Worm (Caenorhabditis elegans) whole organism, L3 larva: ENCODE measurements around the gene scl-11.
A peak's percentile ranks its signal among the peaks of the same experiment; 100 is the strongest.

ENCODE experiments used
- ceh-16 ChIP-seq: sonication (generic microtip); optimal IDR thresholded peaks from 2 replicates; lab custom pipeline; 2017; ENCODE audit warnings: missing biosample characterization, missing genetic modification characterization
- ceh-28 ChIP-seq: fragments of 150-350 bp; optimal IDR thresholded peaks from 2 replicates; lab custom pipeline; 2014; ENCODE audit warnings: missing biosample characterization, missing genetic modification reagents, missing genetic modification characterization
- ceh-82 ChIP-seq: fragments of 150-350 bp; optimal IDR thresholded peaks from 2 replicates; lab custom pipeline; 2014; ENCODE audit warnings: missing biosample characterization, missing genetic modification characterization
- daf-12 ChIP-seq: fragments of 150-350 bp; optimal IDR thresholded peaks from 2 replicates; lab custom pipeline; 2014; ENCODE audit warnings: missing biosample characterization, missing genetic modification reagents, missing genetic modification characterization
- egl-27 ChIP-seq: sonication (generic microtip); optimal IDR thresholded peaks from 4 replicates; lab custom pipeline; 2017; ENCODE audit warnings: missing biosample characterization, missing genetic modification reagents, missing genetic modification characterization
- egl-5 ChIP-seq: fragments of 150-350 bp; optimal IDR thresholded peaks from 2 replicates; lab custom pipeline; 2017; ENCODE audit warnings: missing biosample characterization, missing genetic modification reagents, missing genetic modification characterization, inconsistent platforms
- elt-1 ChIP-seq: fragments of 150-350 bp; optimal IDR thresholded peaks from 2 replicates; lab custom pipeline; 2014; ENCODE audit warnings: missing biosample characterization, missing genetic modification characterization
- elt-2 ChIP-seq: sonication (generic microtip); optimal IDR thresholded peaks from 2 replicates; lab custom pipeline; 2016; ENCODE audit warnings: missing genetic modification reagents, mild to moderate bottlenecking, missing genetic modification characterization, missing compliant biosample characterization
- elt-3 ChIP-seq, 3 experiments: fragments of 150-350 bp in 1 of 3; sonication (generic microtip) in 2 of 3; optimal IDR thresholded peaks; 2 replicates in 2 of 3; 4 replicates in 1 of 3; lab custom pipeline; 2014 to 2017; ENCODE audit warnings: missing biosample characterization in 3 of 3, missing genetic modification characterization in 3 of 3
- fkh-10 ChIP-seq: sonication (generic microtip); optimal IDR thresholded peaks from 2 replicates; lab custom pipeline; 2017; ENCODE audit warnings: missing biosample characterization, missing genetic modification reagents, missing genetic modification characterization
- fkh-2 ChIP-seq: fragments of 150-350 bp; optimal IDR thresholded peaks from 2 replicates; lab custom pipeline; 2014; ENCODE audit warnings: missing biosample characterization, missing genetic modification reagents, missing genetic modification characterization
- fos-1 ChIP-seq: fragments of 150-350 bp; optimal IDR thresholded peaks from 2 replicates; lab custom pipeline; 2014; ENCODE audit warnings: missing biosample characterization, missing genetic modification characterization
- hmg-11 ChIP-seq: sonication (generic microtip); optimal IDR thresholded peaks from 2 replicates; lab custom pipeline; 2016; ENCODE audit warnings: missing genetic modification characterization, missing compliant biosample characterization
- jun-1 ChIP-seq: fragments of 150-350 bp; optimal IDR thresholded peaks from 2 replicates; lab custom pipeline; 2014; ENCODE audit warnings: missing biosample characterization, missing genetic modification reagents, missing genetic modification characterization
- lin-15B ChIP-seq: fragments of 150-350 bp; optimal IDR thresholded peaks from 2 replicates; lab custom pipeline; 2014; ENCODE audit warnings: missing biosample characterization, missing genetic modification characterization
- lin-39 ChIP-seq: fragments of 150-350 bp; optimal IDR thresholded peaks from 2 replicates; lab custom pipeline; 2018; ENCODE audit warnings: missing biosample characterization, missing genetic modification reagents, missing genetic modification characterization
- lsy-12 ChIP-seq: sonication (generic microtip); optimal IDR thresholded peaks from 2 replicates; lab custom pipeline; 2016; ENCODE audit warnings: mild to moderate bottlenecking, missing genetic modification characterization, missing compliant biosample characterization
- nfya-1 ChIP-seq: sonication (generic microtip); optimal IDR thresholded peaks from 2 replicates; lab custom pipeline; 2017; ENCODE audit warnings: missing genetic modification characterization, mild to moderate bottlenecking, missing compliant biosample characterization, antibody characterized with exemption, moderate library complexity; ENCODE audit not compliant: insufficient read depth
- nhr-11 ChIP-seq: fragments of 150-350 bp; optimal IDR thresholded peaks from 2 replicates; lab custom pipeline; 2014; ENCODE audit warnings: missing biosample characterization, missing genetic modification characterization
- nhr-12 ChIP-seq: fragments of 150-350 bp; optimal IDR thresholded peaks from 2 replicates; lab custom pipeline; 2014; ENCODE audit warnings: missing biosample characterization, missing genetic modification characterization
- nhr-23 ChIP-seq: fragments of 150-350 bp; optimal IDR thresholded peaks from 2 replicates; lab custom pipeline; 2014; ENCODE audit warnings: missing biosample characterization, missing genetic modification reagents, missing genetic modification characterization
- nhr-25 ChIP-seq: sonication (generic microtip); optimal IDR thresholded peaks from 2 replicates; lab custom pipeline; 2017; ENCODE audit warnings: missing biosample characterization, missing genetic modification characterization
- nhr-28 ChIP-seq: fragments of 150-350 bp; optimal IDR thresholded peaks from 2 replicates; lab custom pipeline; 2014; ENCODE audit warnings: missing biosample characterization, missing genetic modification characterization
- nhr-67 ChIP-seq: fragments of 150-350 bp; optimal IDR thresholded peaks from 2 replicates; lab custom pipeline; 2014; ENCODE audit warnings: missing biosample characterization, missing genetic modification characterization
- nhr-77 ChIP-seq: fragments of 150-350 bp; optimal IDR thresholded peaks from 2 replicates; lab custom pipeline; 2014; ENCODE audit warnings: missing biosample characterization, missing genetic modification characterization
- pha-4 ChIP-seq: fragments of 150-350 bp; optimal IDR thresholded peaks from 2 replicates; lab custom pipeline; 2014; ENCODE audit warnings: missing biosample characterization, missing genetic modification reagents, missing genetic modification characterization
- pqm-1 ChIP-seq: fragments of 150-350 bp; optimal IDR thresholded peaks from 2 replicates; lab custom pipeline; 2017; ENCODE audit warnings: missing biosample characterization, missing genetic modification characterization, inconsistent platforms
- snpc-4 ChIP-seq: fragments of 150-350 bp; optimal IDR thresholded peaks from 2 replicates; lab custom pipeline; 2014; ENCODE audit warnings: missing biosample characterization, missing genetic modification characterization
- tbx-2 ChIP-seq: sonication (generic microtip); optimal IDR thresholded peaks from 2 replicates; lab custom pipeline; 2016; ENCODE audit warnings: mild to moderate bottlenecking, missing genetic modification characterization, missing compliant biosample characterization
- unc-39 ChIP-seq: sonication (generic microtip); optimal IDR thresholded peaks from 4 replicates; lab custom pipeline; 2017; ENCODE audit warnings: missing biosample characterization, missing genetic modification characterization
- zag-1 ChIP-seq: fragments of 150-350 bp; optimal IDR thresholded peaks from 2 replicates; lab custom pipeline; 2014; ENCODE audit warnings: missing biosample characterization, missing genetic modification characterization
- ztf-4 ChIP-seq: fragments of 150-350 bp; optimal IDR thresholded peaks from 2 replicates; lab custom pipeline; 2014; ENCODE audit warnings: missing biosample characterization, missing genetic modification characterization

The scl-11 gene

ce11 chrIV:13036835-13037234 lies 14.3 kb upstream of the scl-11 start:
- no peak for TF ChIP-seq fkh-2 (tag; lab: Kevin White, UChicago)
- no peak for TF ChIP-seq nhr-67 (tag; lab: Kevin White, UChicago)
- TF ChIP-seq nhr-25 (tag; lab: Kevin White, UChicago) = no peak
- TF ChIP-seq daf-12 = no peak
- no peak for TF ChIP-seq elt-2 (tag; lab: Kevin White, UChicago)
- no peak for TF ChIP-seq nhr-28 (tag; lab: Kevin White, UChicago)
- no peak for TF ChIP-seq elt-1 (tag; lab: Kevin White, UChicago)
- TF ChIP-seq ceh-28 (tag; lab: Kevin White, UChicago) = no peak
- no peak for TF ChIP-seq nhr-12 (tag; lab: Kevin White, UChicago)
- TF ChIP-seq ztf-4 (tag; lab: Kevin White, UChicago) = no peak
- no peak for TF ChIP-seq tbx-2
- TF ChIP-seq ceh-16 (tag; lab: Kevin White, UChicago) = no peak
- TF ChIP-seq hmg-11 (tag; lab: Kevin White, UChicago) = no peak
- TF ChIP-seq fkh-10 (GFP tag; lab: Kevin White, UChicago) = no peak
- TF ChIP-seq unc-39 (tag; lab: Kevin White, UChicago) = no peak
- no peak for TF ChIP-seq pha-4 (tag; lab: Kevin White, UChicago)
- no peak for TF ChIP-seq nfya-1 (tag; lab: Kevin White, UChicago)
- TF ChIP-seq egl-27 (tag; lab: Kevin White, UChicago) = no peak

- TF ChIP-seq elt-2 (tag; lab: Kevin White, UChicago) (no peak), tbx-2 (no peak), ceh-16 (tag; lab: Kevin White, UChicago) (no peak), nhr-11 (tag; lab: Kevin White, UChicago) (no peak), elt-3 (tag; optimal IDR thresholded peaks at IDR 0.05; lab: Kevin White, UChicago) (no peak), egl-5 (no peak), nhr-77 (tag; lab: Kevin White, UChicago) (no peak), nhr-67 (tag; lab: Kevin White, UChicago) (no peak), nhr-23 (tag; lab: Kevin White, UChicago) (no peak), hmg-11 (tag; lab: Kevin White, UChicago) (no peak)
Observed at ce11 chrIV:13038888-13039287, 12.3 kb upstream of the scl-11 start, which contains the start of gene F49E11.2. F49E11.2 (minus strand) TSS chrIV:13038988.

ce11 chrIV:13041486-13041885 lies 9.7 kb upstream of the scl-11 start:
- no peak for TF ChIP-seq tbx-2
- TF ChIP-seq ceh-82 (tag; lab: Kevin White, UChicago) = no peak
- TF ChIP-seq egl-27 (tag; lab: Kevin White, UChicago) = no peak
- no peak for TF ChIP-seq nhr-28 (tag; lab: Kevin White, UChicago)
- peak; percentile 79 for TF ChIP-seq nfya-1 (tag; lab: Kevin White, UChicago)
- TF ChIP-seq, all 47 proteins: peak for 1

ce11 chrIV:13042091-13042490 lies 9.1 kb upstream of the scl-11 start, which contains the start of gene amt-2:
amt-2 (plus strand) TSS chrIV:13042391.
- TF ChIP-seq elt-3 (tag; optimal IDR thresholded peaks at IDR 0.05; lab: Kevin White, UChicago) = no peak
- TF ChIP-seq fos-1 (tag; lab: Kevin White, UChicago) = no peak
- TF ChIP-seq jun-1 (tag; lab: Kevin White, UChicago) = no peak
- TF ChIP-seq elt-1 (tag; lab: Kevin White, UChicago) = no peak
- TF ChIP-seq lsy-12 (tag; lab: Kevin White, UChicago) = no peak
- no peak for TF ChIP-seq tbx-2
- no peak for TF ChIP-seq lin-15B (tag; lab: Kevin White, UChicago)
- TF ChIP-seq snpc-4 = no peak
- TF ChIP-seq lin-39 (tag; lab: Kevin White, UChicago) = no peak
- no peak for TF ChIP-seq zag-1 (tag; lab: Kevin White, UChicago)
- TF ChIP-seq pqm-1 (tag; lab: Kevin White, UChicago) = no peak
- TF ChIP-seq nhr-77 (tag; lab: Kevin White, UChicago) = no peak

ce11 chrIV:13044980-13045379 lies 6.2 kb upstream of the scl-11 start:
- TF ChIP-seq zag-1 (tag; lab: Kevin White, UChicago) = no peak
